Worm (Caenorhabditis elegans) whole organism, L4/young adult: ENCODE measurements around the gene gab-1.

ENCODE experiments used
- W03F9.2 ChIP-seq: fragments of 150-350 bp; optimal IDR thresholded peaks from 2 replicates; lab custom pipeline; 2014; ENCODE audit warnings: missing biosample characterization, missing genetic modification characterization
- dao-5 ChIP-seq: sonication (generic microtip); optimal IDR thresholded peaks from 2 replicates; lab custom pipeline; 2016; ENCODE audit warnings: missing genotype, missing genetic modification characterization, moderate library complexity, missing compliant biosample characterization

- TF ChIP-seq dao-5 (tag; lab: Kevin White, UChicago) (no peak), W03F9.2 (tag; lab: Kevin White, UChicago) (no peak)
Observed at ce11 chrIII:12764241-12764640, 15.3 kb downstream of the gab-1 start, which contains the start of the genes irld-19 and irld-61.
